Fruit fly (Drosophila melanogaster) whole organism, adult: ENCODE data around the gene Gr93b.

Experiments used
- CG11617 ChIP-seq: fragments of 200-800 bp; sonication (Bioruptor generic); optimal IDR thresholded peaks from 2 replicates; lab custom pipeline; 2017; ENCODE audit warnings: mild to moderate bottlenecking, missing biosample characterization, missing genetic modification reagents, missing genetic modification characterization
- CG12768 ChIP-seq: fragments of 200-800 bp; sonication (Bioruptor generic); optimal IDR thresholded peaks from 2 replicates; lab custom pipeline; 2017; ENCODE audit warnings: missing biosample characterization, missing genetic modification characterization, mild to moderate bottlenecking, moderate library complexity, missing genetic modification reagents
- CG14711 ChIP-seq: fragments of 200-800 bp; sonication (Bioruptor generic); optimal IDR thresholded peaks from 2 replicates; lab custom pipeline; 2018; ENCODE audit warnings: missing biosample characterization, mild to moderate bottlenecking, missing genetic modification characterization, moderate library complexity
- CG1620 ChIP-seq: fragments of 200-800 bp; sonication (Bioruptor generic); optimal IDR thresholded peaks from 2 replicates; lab custom pipeline; 2016; ENCODE audit warnings: missing biosample characterization, missing genetic modification characterization
- CG33017 ChIP-seq: fragments of 200-800 bp; sonication (Bioruptor generic); optimal IDR thresholded peaks from 2 replicates; lab custom pipeline; 2018; ENCODE audit warnings: missing biosample characterization, mild to moderate bottlenecking, missing genetic modification characterization, moderate library complexity
- CG5204 ChIP-seq: fragments of 200-800 bp; sonication (Bioruptor generic); optimal IDR thresholded peaks from 2 replicates; lab custom pipeline; 2016; ENCODE audit warnings: missing biosample characterization, missing genetic modification characterization
- CG7045 ChIP-seq: fragments of 200-800 bp; sonication (Bioruptor generic); optimal IDR thresholded peaks from 2 replicates; lab custom pipeline; 2017; ENCODE audit warnings: missing biosample characterization, mild to moderate bottlenecking, missing genetic modification characterization
- CG7101 ChIP-seq: fragments of 200-800 bp; sonication (Bioruptor generic); optimal IDR thresholded peaks from 2 replicates; lab custom pipeline; 2018; ENCODE audit warnings: missing biosample characterization, mild to moderate bottlenecking, missing genetic modification characterization, moderate library complexity
- Clk ChIP-seq: fragments of 200-800 bp; sonication (Bioruptor generic); optimal IDR thresholded peaks from 2 replicates; lab custom pipeline; 2017; ENCODE audit warnings: missing biosample characterization, missing genetic modification characterization
- Crg-1 ChIP-seq: fragments of 200-800 bp; sonication (Bioruptor generic); optimal IDR thresholded peaks from 2 replicates; lab custom pipeline; 2016; ENCODE audit warnings: missing biosample characterization, missing genetic modification characterization
- Hr96 ChIP-seq: fragments of 200-800 bp; sonication (Bioruptor generic); optimal IDR thresholded peaks from 2 replicates; lab custom pipeline; 2016; ENCODE audit warnings: missing biosample characterization, missing genetic modification characterization
- Mnt ChIP-seq: fragments of 200-800 bp; sonication (Bioruptor generic); optimal IDR thresholded peaks from 2 replicates; lab custom pipeline; 2016; ENCODE audit warnings: missing biosample characterization, mild to moderate bottlenecking, missing genetic modification characterization
- bab1 ChIP-seq: fragments of 200-800 bp; sonication (Bioruptor generic); optimal IDR thresholded peaks from 3 replicates; lab custom pipeline; 2019; ENCODE audit warnings: missing biosample characterization, mild to moderate bottlenecking, missing genetic modification characterization, moderate library complexity
- cic ChIP-seq: fragments of 200-800 bp; sonication (Bioruptor generic); optimal IDR thresholded peaks from 2 replicates; lab custom pipeline; 2017; ENCODE audit warnings: missing biosample characterization, mild to moderate bottlenecking, missing genetic modification characterization, moderate library complexity
- cnc ChIP-seq, 2 experiments: fragments of >200 bp; optimal IDR thresholded peaks; 2 replicates each; lab custom pipeline; 2017
- kay ChIP-seq: fragments of 200-800 bp; sonication (Bioruptor generic); peaks from one replicate; lab custom pipeline; 2016; ENCODE audit warnings: missing biosample characterization, missing genetic modification characterization, borderline replicate concordance
- ovo ChIP-seq: fragments of 200-800 bp; sonication (Bioruptor generic); optimal IDR thresholded peaks from 2 replicates; lab custom pipeline; 2016; ENCODE audit warnings: missing biosample characterization, missing genetic modification characterization
- pad ChIP-seq: fragments of 200-800 bp; sonication (Bioruptor generic); optimal IDR thresholded peaks from 3 replicates; lab custom pipeline; 2017; ENCODE audit warnings: missing biosample characterization, missing genetic modification characterization, mild to moderate bottlenecking, moderate library complexity, missing genetic modification reagents
- tj ChIP-seq: fragments of 200-800 bp; sonication (Bioruptor generic); optimal IDR thresholded peaks from 3 replicates; lab custom pipeline; 2017; ENCODE audit warnings: missing biosample characterization, mild to moderate bottlenecking, missing genetic modification characterization, moderate library complexity
- toe ChIP-seq: fragments of 200-800 bp; sonication (Bioruptor generic); optimal IDR thresholded peaks from 2 replicates; lab custom pipeline; 2016; ENCODE audit warnings: missing biosample characterization, missing genetic modification characterization

The Gr93b gene

DNA sequence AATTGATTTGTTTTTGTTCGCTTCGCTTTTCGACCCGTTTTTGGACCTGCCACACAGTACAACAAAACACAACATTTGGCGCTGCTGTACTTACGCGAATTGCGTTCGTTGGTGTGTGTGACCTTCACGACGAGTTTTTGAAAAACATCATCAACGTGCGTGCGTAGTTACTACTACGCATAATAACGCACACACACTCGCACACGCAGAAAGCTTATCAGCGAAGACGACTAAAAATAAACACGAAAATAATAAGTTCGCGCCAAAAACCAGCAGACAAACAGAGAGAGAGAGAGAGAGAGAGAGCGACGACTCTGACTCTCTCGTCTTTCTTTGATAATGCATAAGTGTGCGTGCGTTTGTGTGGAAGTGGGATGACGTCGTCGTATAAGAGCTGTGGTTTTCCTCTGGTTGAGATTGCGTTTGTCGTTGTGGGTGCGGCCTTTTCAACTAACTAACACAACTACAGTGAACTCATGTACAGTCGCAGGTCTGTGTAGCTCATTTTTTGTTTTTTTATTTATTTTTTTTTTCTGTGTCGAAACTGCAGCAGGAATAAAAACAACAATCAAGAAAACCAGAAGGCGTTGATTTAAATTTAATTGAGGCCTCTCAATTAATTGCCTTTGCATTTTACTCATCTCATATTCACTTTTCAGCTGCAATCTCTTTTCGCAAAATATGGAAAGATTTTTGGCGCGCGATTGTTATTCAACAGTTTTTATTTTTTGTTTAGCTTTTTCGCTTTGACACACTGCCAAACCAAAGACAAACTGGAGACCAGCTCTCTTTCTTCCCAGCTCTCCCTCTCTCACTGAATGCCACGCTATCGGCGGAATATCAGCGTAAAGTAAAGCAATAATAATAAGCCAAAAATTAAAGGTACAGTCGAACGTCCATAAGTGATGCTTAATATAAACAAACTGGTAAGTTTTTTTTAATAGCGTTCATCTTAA is 10.3 kb upstream of the Gr93b start:
- TF ChIP-seq CG1620 (GFP tag; lab: Kevin White, UChicago) (no peak), toe (GFP tag; lab: Kevin White, UChicago) (peak; percentile 16), tj (GFP tag; lab: Kevin White, UChicago) (peak; percentile 55), CG5204 (no peak), ovo (GFP tag; lab: Kevin White, UChicago) (peak; percentile 39), CG7101 (tag; lab: Kevin White, UChicago) (peak; percentile 17), CG7045 (GFP tag; lab: Kevin White, UChicago) (peak; percentile 49), pad (GFP tag; lab: Kevin White, UChicago) (no peak), Hr96 (no peak), bab1 (GFP tag; lab: Kevin White, UChicago) (no peak), Clk (GFP tag; lab: Kevin White, UChicago) (peak; percentile 7), CG12768 (GFP tag; lab: Kevin White, UChicago) (peak; percentile 90), Mnt (peak; percentile 35), cic (GFP tag; lab: Kevin White, UChicago) (peak; percentile 83), CG14711 (peak; percentile 9), Crg-1 (GFP tag; lab: Kevin White, UChicago) (no peak), CG11617 (GFP tag; lab: Kevin White, UChicago) (peak; percentile 31), cnc (optimal IDR thresholded peaks at IDR 0.05; lab: Kevin White, UChicago) (no peak), CG33017 (tag; lab: Kevin White, UChicago) (peak; percentile 53), kay (GFP tag; lab: Kevin White, UChicago) (peak; percentile 58)

DNA sequence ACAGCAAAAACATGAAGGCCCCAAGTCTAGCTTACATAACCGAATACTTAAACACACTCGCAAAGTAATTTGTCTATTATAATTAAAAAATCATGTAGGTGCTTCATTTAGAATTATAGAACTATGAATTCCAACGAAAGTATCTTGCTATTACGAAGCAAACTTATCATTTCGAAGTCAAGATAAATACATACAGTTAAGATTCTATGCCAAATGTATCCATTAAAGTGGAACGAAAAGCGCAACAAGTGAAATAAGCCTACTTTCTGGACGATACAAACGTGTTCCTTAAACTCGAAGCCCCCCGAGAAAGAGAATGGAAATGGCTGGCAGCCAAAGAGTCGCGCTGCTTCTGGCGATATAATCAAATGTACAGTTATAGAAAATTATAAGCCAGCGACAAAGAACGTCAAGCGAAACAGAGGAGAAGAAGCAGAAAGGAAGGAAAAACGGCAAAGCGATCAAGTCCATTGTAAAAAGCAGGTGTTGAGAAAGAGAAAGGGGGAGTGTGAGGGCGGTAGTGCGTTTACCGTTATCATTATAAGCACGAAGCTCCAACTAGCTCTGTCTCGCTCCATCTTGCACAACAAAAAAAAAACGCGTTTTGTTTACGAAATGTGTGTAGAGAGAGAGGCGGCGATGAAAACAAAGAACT is 9.1 kb upstream of the Gr93b start:
- TF ChIP-seq tj (GFP tag; lab: Kevin White, UChicago) = no peak
- TF ChIP-seq CG5204 = no peak
- peak; percentile 13 for TF ChIP-seq CG7101 (tag; lab: Kevin White, UChicago)
- TF ChIP-seq cic (GFP tag; lab: Kevin White, UChicago) = no peak
- TF ChIP-seq Clk (GFP tag; lab: Kevin White, UChicago) = no peak
- TF ChIP-seq CG33017 (tag; lab: Kevin White, UChicago) = no peak
- peak; percentile 88 for TF ChIP-seq ovo (GFP tag; lab: Kevin White, UChicago)
- no peak for TF ChIP-seq CG7045 (GFP tag; lab: Kevin White, UChicago)
- no peak for TF ChIP-seq toe (GFP tag; lab: Kevin White, UChicago)
- TF ChIP-seq CG11617 (GFP tag; lab: Kevin White, UChicago) = no peak
- no peak for TF ChIP-seq cnc (optimal IDR thresholded peaks at IDR 0.05; lab: Kevin White, UChicago)
- no peak for TF ChIP-seq CG12768 (GFP tag; lab: Kevin White, UChicago)
- no peak for TF ChIP-seq Crg-1 (GFP tag; lab: Kevin White, UChicago)
- no peak for TF ChIP-seq CG1620 (GFP tag; lab: Kevin White, UChicago)
- TF ChIP-seq Hr96 = no peak
- TF ChIP-seq pad (GFP tag; lab: Kevin White, UChicago) = peak; percentile 71
- peak; percentile 41 for TF ChIP-seq bab1 (GFP tag; lab: Kevin White, UChicago)
- TF ChIP-seq kay (GFP tag; lab: Kevin White, UChicago) = no peak
- no peak for TF ChIP-seq Mnt
- TF ChIP-seq CG14711 = peak; percentile 41

DNA sequence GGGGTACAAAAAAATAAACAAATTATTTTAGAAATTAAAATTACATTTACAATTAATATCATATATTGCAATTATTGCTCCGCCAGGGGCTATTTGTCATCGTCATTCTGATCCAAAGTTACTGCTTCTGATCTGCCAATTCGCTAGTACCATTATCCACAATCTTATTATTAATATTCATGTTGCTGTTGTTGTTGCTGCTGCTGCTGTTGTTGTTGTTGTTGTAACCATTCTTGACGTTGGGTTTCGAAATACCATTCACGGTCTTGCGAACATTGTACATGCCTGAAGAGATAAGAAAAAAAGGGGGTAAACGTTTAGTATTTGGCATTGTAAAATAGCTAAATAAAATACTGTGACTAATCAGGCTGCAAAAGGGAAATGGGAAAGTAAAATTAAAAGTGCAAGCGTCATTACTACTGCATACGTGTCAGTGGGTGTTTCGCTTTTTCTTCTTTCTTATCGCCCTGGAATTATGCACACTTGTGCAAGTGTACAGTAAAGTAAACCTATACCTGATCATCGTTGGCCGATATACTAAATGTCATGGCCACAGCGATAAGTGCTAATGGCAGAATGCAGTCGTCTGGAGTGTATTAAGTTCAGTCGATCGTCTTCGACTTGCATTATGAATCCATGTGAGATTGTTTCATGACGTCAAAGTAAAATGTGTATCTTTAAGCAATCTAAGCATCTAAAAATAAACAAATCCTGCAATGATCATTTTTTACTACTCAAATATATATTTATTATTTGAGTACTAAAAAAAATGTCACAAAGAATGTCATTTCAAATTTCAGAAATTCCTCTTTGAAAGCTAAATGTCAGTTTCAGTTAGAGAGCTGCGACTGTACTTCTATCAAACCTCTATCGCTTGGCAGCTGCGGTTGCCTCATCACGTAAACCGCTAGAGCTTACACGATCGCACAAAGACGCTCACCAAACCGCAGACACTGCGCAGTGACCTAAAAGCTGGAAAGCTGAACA is 8.3 kb upstream of the Gr93b start:
- TF ChIP-seq CG7101 (tag; lab: Kevin White, UChicago) = no peak
- TF ChIP-seq CG5204 = peak; percentile 32
- TF ChIP-seq Clk (GFP tag; lab: Kevin White, UChicago) = no peak
- no peak for TF ChIP-seq CG1620 (GFP tag; lab: Kevin White, UChicago)
- peak; percentile 7 for TF ChIP-seq toe (GFP tag; lab: Kevin White, UChicago)
- TF ChIP-seq Hr96 = peak; percentile 6
- TF ChIP-seq CG11617 (GFP tag; lab: Kevin White, UChicago) = no peak
- TF ChIP-seq bab1 (GFP tag; lab: Kevin White, UChicago) = peak; percentile 27
- peak; percentile 32 for TF ChIP-seq CG33017 (tag; lab: Kevin White, UChicago)
- peak; percentile 3 for TF ChIP-seq Mnt
- peak; percentile 69 for TF ChIP-seq tj (GFP tag; lab: Kevin White, UChicago)
- no peak for TF ChIP-seq CG7045 (GFP tag; lab: Kevin White, UChicago)
- no peak for TF ChIP-seq CG14711
- peak; percentile 28 for TF ChIP-seq CG12768 (GFP tag; lab: Kevin White, UChicago)
- TF ChIP-seq pad (GFP tag; lab: Kevin White, UChicago) = no peak
- peak; percentile 69 for TF ChIP-seq cic (GFP tag; lab: Kevin White, UChicago)
- no peak for TF ChIP-seq Crg-1 (GFP tag; lab: Kevin White, UChicago)
- peak; percentile 86 for TF ChIP-seq kay (GFP tag; lab: Kevin White, UChicago)
- TF ChIP-seq cnc (optimal IDR thresholded peaks at IDR 0.05; lab: Kevin White, UChicago) = no peak
- TF ChIP-seq ovo (GFP tag; lab: Kevin White, UChicago) = no peak

dm6 chr3R:21849988-21850460 is 6.5 kb upstream of the Gr93b start:
- peak; percentile 32 for TF ChIP-seq tj (GFP tag; lab: Kevin White, UChicago)
- TF ChIP-seq Mnt = no peak
- TF ChIP-seq CG5204 = peak; percentile 61
- peak; percentile 23 for TF ChIP-seq CG7045 (GFP tag; lab: Kevin White, UChicago)
- peak; percentile 16 for TF ChIP-seq pad (GFP tag; lab: Kevin White, UChicago)
- TF ChIP-seq bab1 (GFP tag; lab: Kevin White, UChicago) = no peak
- no peak for TF ChIP-seq CG12768 (GFP tag; lab: Kevin White, UChicago)
- TF ChIP-seq cic (GFP tag; lab: Kevin White, UChicago) = peak; percentile 60
- peak; percentile 23 for TF ChIP-seq CG7101 (tag; lab: Kevin White, UChicago)
- no peak for TF ChIP-seq CG1620 (GFP tag; lab: Kevin White, UChicago)
- peak; percentile 44 to 49 for TF ChIP-seq cnc (optimal IDR thresholded peaks at IDR 0.05; lab: Kevin White, UChicago)
- TF ChIP-seq Crg-1 (GFP tag; lab: Kevin White, UChicago) = no peak
- TF ChIP-seq Hr96 = peak; percentile 38
- TF ChIP-seq toe (GFP tag; lab: Kevin White, UChicago) = no peak
- TF ChIP-seq Clk (GFP tag; lab: Kevin White, UChicago) = no peak
- TF ChIP-seq CG14711 = no peak
- no peak for TF ChIP-seq kay (GFP tag; lab: Kevin White, UChicago)
- TF ChIP-seq ovo (GFP tag; lab: Kevin White, UChicago) = no peak
- no peak for TF ChIP-seq CG33017 (tag; lab: Kevin White, UChicago)
- TF ChIP-seq CG11617 (GFP tag; lab: Kevin White, UChicago) = peak; percentile 54
